Worm (Caenorhabditis elegans) whole organism, late embryonic: ENCODE measurements around the gene C34C12.8.

Source experiments
- C08G9.2 ChIP-seq: sonication (generic microtip); optimal IDR thresholded peaks from 2 replicates; lab custom pipeline; 2016; ENCODE audit warnings: mild to moderate bottlenecking, missing genetic modification characterization, moderate library complexity, missing compliant biosample characterization
- F13H6.1 ChIP-seq: sonication (generic microtip); optimal IDR thresholded peaks from 2 replicates; lab custom pipeline; 2016; ENCODE audit warnings: missing genetic modification characterization, missing compliant biosample characterization
- K09A11.1 ChIP-seq: sonication (generic microtip); optimal IDR thresholded peaks from 2 replicates; lab custom pipeline; 2017; ENCODE audit warnings: antibody characterized with exemption, mild to moderate bottlenecking, missing genetic modification characterization, missing compliant biosample characterization; ENCODE audit not compliant: insufficient read depth
- T23F11.4 ChIP-seq: fragments of 200-800 bp; sonication (Bioruptor generic); optimal IDR thresholded peaks from 2 replicates; lab custom pipeline; 2018; ENCODE audit warnings: mild to moderate bottlenecking, missing genetic modification characterization, missing compliant biosample characterization
- Y22D7AL.16 ChIP-seq: sonication (generic microtip); optimal IDR thresholded peaks from 2 replicates; lab custom pipeline; 2016; ENCODE audit warnings: missing genetic modification characterization, missing compliant biosample characterization
- ahr-1 ChIP-seq: sonication (generic microtip); optimal IDR thresholded peaks from 2 replicates; lab custom pipeline; 2016; ENCODE audit warnings: missing genetic modification characterization, missing compliant biosample characterization
- ama-1 ChIP-seq: fragments of 150-350 bp; optimal IDR thresholded peaks from 2 replicates; lab custom pipeline; 2014
- ceh-14 ChIP-seq: sonication (generic microtip); optimal IDR thresholded peaks from 2 replicates; lab custom pipeline; 2016; ENCODE audit warnings: missing genotype, missing genetic modification characterization, missing compliant biosample characterization
- ceh-18 ChIP-seq: sonication (generic microtip); optimal IDR thresholded peaks from 2 replicates; lab custom pipeline; 2016; ENCODE audit warnings: missing genetic modification characterization, missing compliant biosample characterization
- ceh-24 ChIP-seq: sonication (generic microtip); optimal IDR thresholded peaks from 2 replicates; lab custom pipeline; 2016; ENCODE audit warnings: mild to moderate bottlenecking, missing genetic modification characterization, missing compliant biosample characterization
- ceh-31 ChIP-seq: sonication (generic microtip); optimal IDR thresholded peaks from 2 replicates; lab custom pipeline; 2016; ENCODE audit warnings: missing genetic modification characterization, missing compliant biosample characterization
- ceh-45 ChIP-seq: fragments of 200-800 bp; sonication (Bioruptor generic); IDR thresholded peaks from 2 replicates; pipeline ENCODE4 v1.3.6; 2022; ENCODE audit warnings: missing genetic modification reagents, missing genetic modification characterization, missing compliant biosample characterization
- ceh-48 ChIP-seq: sonication (generic microtip); optimal IDR thresholded peaks from 2 replicates; lab custom pipeline; 2016; ENCODE audit warnings: missing genetic modification characterization, inconsistent platforms, missing compliant biosample characterization
- ceh-6 ChIP-seq: fragments of 200-800 bp; sonication (Bioruptor generic); optimal IDR thresholded peaks from 2 replicates; lab custom pipeline; 2018; ENCODE audit warnings: mild to moderate bottlenecking, missing genetic modification characterization, missing compliant biosample characterization
- ceh-9 ChIP-seq: sonication (generic microtip); optimal IDR thresholded peaks from 2 replicates; lab custom pipeline; 2016; ENCODE audit warnings: mild to moderate bottlenecking, missing genetic modification characterization, inconsistent platforms, missing compliant biosample characterization
- dve-1 ChIP-seq: sonication (generic microtip); optimal IDR thresholded peaks from 2 replicates; lab custom pipeline; 2017; ENCODE audit warnings: antibody characterized with exemption, mild to moderate bottlenecking, missing genetic modification characterization, missing compliant biosample characterization
- elt-2 ChIP-seq: sonication (generic microtip); optimal IDR thresholded peaks from 2 replicates; lab custom pipeline; 2016; ENCODE audit warnings: missing genetic modification reagents, missing genetic modification characterization, missing compliant biosample characterization
- eyg-1 ChIP-seq: sonication (generic microtip); optimal IDR thresholded peaks from 2 replicates; lab custom pipeline; 2016; ENCODE audit warnings: missing genotype, missing genetic modification characterization, missing compliant biosample characterization
- fax-1 ChIP-seq: sonication (generic microtip); optimal IDR thresholded peaks from 2 replicates; lab custom pipeline; 2016; ENCODE audit warnings: missing genotype, missing genetic modification characterization, missing compliant biosample characterization
- fkh-10 ChIP-seq: fragments of 150-350 bp; optimal IDR thresholded peaks from 2 replicates; lab custom pipeline; 2014; ENCODE audit warnings: missing biosample characterization, missing genetic modification reagents, missing genetic modification characterization
- hlh-13 ChIP-seq: fragments of 200-800 bp; sonication (Bioruptor generic); optimal IDR thresholded peaks from 2 replicates; lab custom pipeline; 2018; ENCODE audit warnings: mild to moderate bottlenecking, missing genetic modification characterization, missing compliant biosample characterization
- hlh-15 ChIP-seq: sonication (generic microtip); optimal IDR thresholded peaks from 2 replicates; lab custom pipeline; 2016; ENCODE audit warnings: missing genetic modification characterization, missing compliant biosample characterization
- hlh-30 ChIP-seq: sonication (generic microtip); optimal IDR thresholded peaks from 2 replicates; lab custom pipeline; 2017; ENCODE audit warnings: antibody characterized with exemption, missing genetic modification characterization, missing compliant biosample characterization; ENCODE audit not compliant: insufficient read depth
- hlh-8 ChIP-seq: sonication (generic microtip); optimal IDR thresholded peaks from 2 replicates; lab custom pipeline; 2016; ENCODE audit warnings: missing genotype, missing genetic modification characterization, missing compliant biosample characterization
- lim-6 ChIP-seq: sonication (generic microtip); optimal IDR thresholded peaks from 2 replicates; lab custom pipeline; 2016; ENCODE audit warnings: missing genetic modification characterization, missing compliant biosample characterization
- lin-11 ChIP-seq: fragments of 200-800 bp; sonication (Bioruptor generic); optimal IDR thresholded peaks from 2 replicates; lab custom pipeline; 2018; ENCODE audit warnings: mild to moderate bottlenecking, missing genetic modification characterization, missing compliant biosample characterization
- madf-2 ChIP-seq: sonication (generic microtip); optimal IDR thresholded peaks from 2 replicates; lab custom pipeline; 2017; ENCODE audit warnings: missing genetic modification characterization, missing compliant biosample characterization
- nfya-1 ChIP-seq: sonication (generic microtip); optimal IDR thresholded peaks from 2 replicates; lab custom pipeline; 2017; ENCODE audit warnings: missing genetic modification characterization, mild to moderate bottlenecking, missing compliant biosample characterization, antibody characterized with exemption, moderate library complexity
- nhr-11 ChIP-seq: fragments of 150-350 bp; optimal IDR thresholded peaks from 2 replicates; lab custom pipeline; 2014; ENCODE audit warnings: missing biosample characterization, missing genetic modification characterization
- nhr-232 ChIP-seq: sonication (generic microtip); optimal IDR thresholded peaks from 2 replicates; lab custom pipeline; 2016; ENCODE audit warnings: missing genetic modification characterization, missing compliant biosample characterization
- odd-2 ChIP-seq: sonication (generic microtip); optimal IDR thresholded peaks from 2 replicates; lab custom pipeline; 2017; ENCODE audit warnings: antibody characterized with exemption, mild to moderate bottlenecking, missing genetic modification characterization, missing compliant biosample characterization
- pat-9 ChIP-seq: fragments of 200-800 bp; sonication (Bioruptor generic); optimal IDR thresholded peaks from 2 replicates; lab custom pipeline; 2018; ENCODE audit warnings: mild to moderate bottlenecking, missing genetic modification characterization, moderate library complexity, missing compliant biosample characterization
- pha-2 ChIP-seq: sonication (generic microtip); optimal IDR thresholded peaks from 2 replicates; lab custom pipeline; 2017; ENCODE audit warnings: mild to moderate bottlenecking, missing genetic modification characterization, missing compliant biosample characterization
- pqm-1 ChIP-seq: sonication (generic microtip); optimal IDR thresholded peaks from 2 replicates; lab custom pipeline; 2016; ENCODE audit warnings: missing genetic modification characterization, missing compliant biosample characterization
- ref-2 ChIP-seq: sonication (generic microtip); optimal IDR thresholded peaks from 2 replicates; lab custom pipeline; 2016; ENCODE audit warnings: missing genetic modification characterization, missing compliant biosample characterization
- sdc-2 ChIP-seq: sonication (generic microtip); optimal IDR thresholded peaks from 2 replicates; lab custom pipeline; 2016; ENCODE audit warnings: missing genotype, missing genetic modification characterization, missing compliant biosample characterization
- sox-2 ChIP-seq: fragments of 200-800 bp; sonication (Bioruptor generic); IDR thresholded peaks from 2 replicates; pipeline ENCODE4 v1.3.6; 2022; ENCODE audit warnings: missing genetic modification reagents, missing genetic modification characterization, missing compliant biosample characterization
- syd-9 ChIP-seq: sonication (generic microtip); optimal IDR thresholded peaks from 2 replicates; lab custom pipeline; 2016; ENCODE audit warnings: mild to moderate bottlenecking, missing genetic modification characterization, moderate library complexity, missing compliant biosample characterization
- tbx-2 ChIP-seq: sonication (generic microtip); optimal IDR thresholded peaks from 2 replicates; lab custom pipeline; 2016; ENCODE audit warnings: missing genetic modification characterization, missing compliant biosample characterization
- tbx-7 ChIP-seq: sonication (generic microtip); optimal IDR thresholded peaks from 2 replicates; lab custom pipeline; 2016; ENCODE audit warnings: missing genotype, missing genetic modification characterization, missing compliant biosample characterization
- unc-3 ChIP-seq, 2 experiments: fragments of 200-800 bp in 1 of 2; sonication (Bioruptor generic) in 1 of 2; sonication (generic microtip) in 1 of 2; conservative IDR thresholded peaks in 1 of 2; optimal IDR thresholded peaks in 1 of 2; 2 replicates each; pipeline versions ENCODE4 v1.3.6 to Lab custom; 2016 to 2022; ENCODE audit warnings: missing compliant biosample characterization in 2 of 2, missing genetic modification characterization in 2 of 2, missing genetic modification reagents in 1 of 2
- unc-42 ChIP-seq: sonication (generic microtip); optimal IDR thresholded peaks from 2 replicates; lab custom pipeline; 2016; ENCODE audit warnings: missing genotype, missing genetic modification characterization, missing compliant biosample characterization
- unc-55 ChIP-seq: sonication (generic microtip); optimal IDR thresholded peaks from 2 replicates; lab custom pipeline; 2017; ENCODE audit warnings: missing biosample characterization, missing genetic modification reagents, missing genetic modification characterization
- zip-5 ChIP-seq: sonication (generic microtip); optimal IDR thresholded peaks from 2 replicates; lab custom pipeline; 2016; ENCODE audit warnings: missing genetic modification characterization, missing compliant biosample characterization
- ztf-16 ChIP-seq: sonication (generic microtip); optimal IDR thresholded peaks from 2 replicates; lab custom pipeline; 2017; ENCODE audit warnings: missing genetic modification characterization, missing compliant biosample characterization

C34C12.8 gene

DNA sequence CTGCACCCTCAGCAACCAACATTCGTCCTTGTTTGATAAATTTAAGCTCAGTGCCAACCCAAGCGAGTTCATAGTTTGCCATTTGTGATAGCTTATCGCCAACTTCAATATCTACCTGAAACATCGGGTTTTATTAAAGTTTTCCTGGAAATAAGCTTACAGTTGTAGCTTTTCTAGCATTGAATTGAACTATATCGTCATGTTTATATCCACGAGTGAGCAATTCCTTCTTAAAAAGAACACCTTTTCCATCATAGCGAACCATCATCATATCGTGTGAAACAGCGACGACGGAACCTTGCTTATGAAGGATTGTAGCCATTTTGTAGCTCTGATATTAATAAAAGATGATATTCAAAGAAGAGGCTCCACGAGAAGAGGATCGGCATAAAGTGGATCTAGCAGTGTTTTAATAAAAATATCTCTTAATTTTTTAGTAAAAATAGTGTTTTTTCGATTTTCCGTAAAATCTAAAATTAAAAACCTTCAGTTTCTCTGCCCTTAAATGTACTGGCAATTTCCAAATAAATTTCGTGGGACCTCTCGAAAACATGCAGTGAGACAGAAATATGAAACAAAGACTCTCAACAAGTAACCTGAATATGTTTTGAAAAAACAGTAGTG lies 42.1 kb downstream of the C34C12.8 start, which contains the start of gene M01F1.8:
Gene M01F1.8 (minus strand): TSS at position 335 of the 624 bp plus-strand sequence.
- no peak for TF ChIP-seq syd-9 (tag; lab: Kevin White, UChicago)
- no peak for TF ChIP-seq Y22D7AL.16 (tag; lab: Kevin White, UChicago)
- no peak for TF ChIP-seq hlh-13 (GFP tag; lab: Kevin White, UChicago)
- TF ChIP-seq ref-2 (tag; lab: Kevin White, UChicago), result no peak
- no peak for TF ChIP-seq ama-1
- TF ChIP-seq ceh-6, result no peak
- TF ChIP-seq ceh-48, result no peak
- TF ChIP-seq nhr-232, result no peak
- no peak for TF ChIP-seq unc-42 (tag; lab: Kevin White, UChicago)
- TF ChIP-seq nhr-11, result no peak
- TF ChIP-seq nfya-1 (tag; lab: Kevin White, UChicago), result no peak
- TF ChIP-seq C08G9.2 (tag; lab: Kevin White, UChicago), result no peak
- TF ChIP-seq ceh-9 (tag; lab: Kevin White, UChicago), result no peak
- TF ChIP-seq hlh-8 (tag; lab: Kevin White, UChicago), result no peak
- TF ChIP-seq ceh-14 (tag; lab: Kevin White, UChicago), result no peak

DNA sequence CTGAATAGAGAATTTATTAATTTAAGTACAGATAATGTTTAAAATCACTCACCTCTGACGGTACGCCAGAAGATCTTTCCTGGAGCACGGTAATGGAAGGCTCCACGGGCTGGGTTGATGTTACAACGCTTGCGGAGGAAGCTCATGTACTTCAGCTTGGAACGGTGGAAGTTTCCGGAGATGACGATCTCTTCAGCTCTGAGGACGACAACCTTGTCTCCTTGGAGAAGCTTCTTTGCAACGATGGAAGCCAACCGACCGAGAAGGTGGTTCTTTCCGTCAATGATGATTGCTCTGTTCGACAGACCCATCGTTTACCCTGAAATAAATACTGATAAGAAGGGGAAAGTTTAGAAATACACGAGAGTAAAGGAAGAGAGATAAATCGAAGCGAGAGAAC lies 43.1 kb downstream of the C34C12.8 start, which contains the start of gene rpl-16:
Gene rpl-16 (minus strand): TSS at position 319 of the 400 bp plus-strand sequence.
- TF ChIP-seq hlh-15 (tag; lab: Kevin White, UChicago) (no peak), ama-1 (no peak), pat-9 (no peak), sox-2 (no peak), fkh-10 (GFP tag; lab: Kevin White, UChicago) (no peak), fax-1 (no peak), pqm-1 (tag; lab: Kevin White, UChicago) (no peak), nhr-232 (no peak), tbx-2 (no peak), F13H6.1 (tag; lab: Kevin White, UChicago) (no peak), elt-2 (no peak), ceh-45 (GFP tag; lab: Robert Waterston, UW) (no peak), unc-3 (GFP tag; conservative IDR thresholded peaks at IDR 0.05; lab: Robert Waterston, UW) (no peak), unc-3 (tag; optimal IDR thresholded peaks at IDR 0.05; lab: Kevin White, UChicago) (no peak), ztf-16 (tag; lab: Kevin White, UChicago) (no peak)
- TF ChIP-seq, all 69 proteins: peak for 0

DNA sequence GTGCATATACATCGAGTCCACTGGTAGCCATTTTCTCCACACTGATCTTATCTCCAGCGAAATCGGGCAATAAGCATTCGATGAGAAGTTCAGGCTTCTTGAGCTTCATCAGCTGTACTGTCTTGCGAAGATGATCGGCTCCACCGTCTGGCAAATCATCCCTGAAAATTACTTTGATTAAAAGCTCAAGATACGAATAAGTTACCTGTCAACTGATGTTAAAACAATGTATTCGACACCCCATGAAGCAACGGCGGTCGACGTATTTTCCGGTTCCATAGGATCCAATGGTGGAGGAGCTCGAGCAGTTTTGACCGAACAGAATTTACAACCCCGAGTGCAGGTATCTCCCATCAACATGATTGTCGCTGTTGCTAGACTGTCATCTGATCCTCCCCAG lies 44.0 kb downstream of the C34C12.8 start:
- TF ChIP-seq ceh-18 (no peak), unc-3 (GFP tag; conservative IDR thresholded peaks at IDR 0.05; lab: Robert Waterston, UW) (no peak), unc-3 (tag; optimal IDR thresholded peaks at IDR 0.05; lab: Kevin White, UChicago) (no peak), odd-2 (no peak), pqm-1 (tag; lab: Kevin White, UChicago) (no peak), sox-2 (no peak), tbx-7 (tag; lab: Kevin White, UChicago) (no peak), madf-2 (tag; lab: Kevin White, UChicago) (no peak), zip-5 (tag; lab: Kevin White, UChicago) (no peak), ref-2 (tag; lab: Kevin White, UChicago) (no peak), nhr-11 (no peak), lin-11 (tag; lab: Kevin White, UChicago) (no peak), K09A11.1 (no peak)

DNA sequence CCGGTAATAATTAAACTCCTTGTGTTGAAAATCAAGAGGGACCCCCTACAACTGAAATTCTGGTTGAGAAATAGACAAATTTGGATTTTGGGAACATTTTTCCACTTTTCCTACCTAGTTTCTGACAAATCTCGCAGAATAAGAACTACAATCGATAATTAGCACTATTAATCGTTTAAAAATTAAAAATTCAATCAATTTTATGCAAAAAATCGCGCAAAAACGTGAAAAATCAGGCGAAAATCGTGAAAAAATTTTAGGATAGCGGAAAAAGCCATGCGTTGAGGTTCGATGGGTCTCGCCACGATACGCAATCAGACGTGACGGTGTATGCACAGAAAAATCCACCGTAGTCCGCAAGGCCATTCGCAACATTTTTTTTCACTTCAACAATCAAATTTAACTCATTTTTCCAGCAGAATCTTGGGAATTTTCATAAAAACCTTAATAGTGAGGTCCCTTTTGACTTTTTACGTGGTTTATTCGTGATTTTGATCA lies 44.9 kb downstream of the C34C12.8 start, which contains the start of gene lias-1:
Gene lias-1 (minus strand): TSS at position 51 of the 498 bp plus-strand sequence.
- TF ChIP-seq ceh-31 (tag; lab: Kevin White, UChicago) (peak; percentile 60), pha-2 (no peak), pqm-1 (tag; lab: Kevin White, UChicago) (peak; percentile 21), ceh-48 (peak; percentile 5), unc-55 (GFP tag; lab: Kevin White, UChicago) (peak; percentile 54), lim-6 (tag; lab: Kevin White, UChicago) (no peak), sox-2 (no peak), zip-5 (tag; lab: Kevin White, UChicago) (no peak), unc-42 (tag; lab: Kevin White, UChicago) (peak; percentile 65), hlh-30 (peak; percentile 48), ztf-16 (tag; lab: Kevin White, UChicago) (peak; percentile 52), lin-11 (tag; lab: Kevin White, UChicago) (no peak), unc-3 (GFP tag; conservative IDR thresholded peaks at IDR 0.05; lab: Robert Waterston, UW) (0 out of 2 replicates have a peak, but pooled peaks have one; percentile 10), unc-3 (tag; optimal IDR thresholded peaks at IDR 0.05; lab: Kevin White, UChicago) (no peak), nfya-1 (tag; lab: Kevin White, UChicago) (peak; percentile 86), sdc-2 (tag; lab: Kevin White, UChicago) (no peak), ahr-1 (tag; lab: Kevin White, UChicago) (no peak), ceh-24 (tag; lab: Kevin White, UChicago) (peak; percentile 38), dve-1 (tag; lab: Kevin White, UChicago) (peak; percentile 15), eyg-1 (no peak), T23F11.4 (GFP tag; lab: Kevin White, UChicago) (no peak)
